Fruit fly (Drosophila melanogaster): ENCODE data around the gene Rim.

DNA sequence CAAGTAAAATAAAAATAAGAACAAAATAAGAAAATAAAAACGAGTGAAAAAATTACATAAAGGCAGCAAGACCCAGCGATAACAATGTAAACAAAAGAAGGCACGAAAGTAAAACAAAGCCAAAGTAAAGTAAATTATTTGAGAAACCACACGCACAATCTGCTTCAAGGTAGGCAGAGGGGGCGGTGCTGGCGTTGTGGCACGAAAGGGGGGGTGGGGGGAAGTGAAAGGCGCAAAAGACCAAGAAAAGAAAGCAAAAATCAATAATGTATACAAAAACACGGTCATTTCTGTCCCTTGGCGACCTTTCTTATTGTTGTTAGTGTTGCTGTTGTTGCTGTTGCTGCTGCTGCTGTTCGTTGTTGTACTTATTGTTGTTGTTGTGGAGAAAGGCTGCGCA, 19.1 kb downstream of the Rim start:
- TF ChIP-seq EcR (GFP tag; optimal IDR thresholded peaks at IDR 0.05) (no peak), psq (optimal IDR thresholded peaks at IDR 0.05) (no peak), Dll (optimal IDR thresholded peaks at IDR 0.05) (no peak), pan (optimal IDR thresholded peaks at IDR 0.05) (no peak)
